Worm (Caenorhabditis elegans) whole organism, L3 larva: ENCODE data around the gene lips-3.

ENCODE experiments used
- ZK546.5 ChIP-seq: sonication (generic microtip); optimal IDR thresholded peaks from 2 replicates; lab custom pipeline; 2017; ENCODE audit warnings: missing biosample characterization, missing genetic modification characterization
- fkh-2 ChIP-seq: fragments of 150-350 bp; optimal IDR thresholded peaks from 2 replicates; lab custom pipeline; 2014; ENCODE audit warnings: missing biosample characterization, missing genetic modification reagents, missing genetic modification characterization
- fos-1 ChIP-seq: fragments of 150-350 bp; optimal IDR thresholded peaks from 2 replicates; lab custom pipeline; 2014; ENCODE audit warnings: missing biosample characterization, missing genetic modification characterization
- mml-1 ChIP-seq: fragments of 150-350 bp; sonication (generic microtip); optimal IDR thresholded peaks from 3 replicates; lab custom pipeline; 2014; ENCODE audit warnings: missing biosample characterization, missing genetic modification characterization
- nfya-1 ChIP-seq: sonication (generic microtip); optimal IDR thresholded peaks from 2 replicates; lab custom pipeline; 2017; ENCODE audit warnings: missing genetic modification characterization, mild to moderate bottlenecking, missing compliant biosample characterization, antibody characterized with exemption, moderate library complexity; ENCODE audit not compliant: insufficient read depth
- nhr-12 ChIP-seq: fragments of 150-350 bp; optimal IDR thresholded peaks from 2 replicates; lab custom pipeline; 2014; ENCODE audit warnings: missing biosample characterization, missing genetic modification characterization
- nhr-28 ChIP-seq: fragments of 150-350 bp; optimal IDR thresholded peaks from 2 replicates; lab custom pipeline; 2014; ENCODE audit warnings: missing biosample characterization, missing genetic modification characterization
- nhr-67 ChIP-seq: fragments of 150-350 bp; optimal IDR thresholded peaks from 2 replicates; lab custom pipeline; 2014; ENCODE audit warnings: missing biosample characterization, missing genetic modification characterization
- pqm-1 ChIP-seq: fragments of 150-350 bp; optimal IDR thresholded peaks from 2 replicates; lab custom pipeline; 2017; ENCODE audit warnings: missing biosample characterization, missing genetic modification characterization, inconsistent platforms
- snpc-4 ChIP-seq: fragments of 150-350 bp; optimal IDR thresholded peaks from 2 replicates; lab custom pipeline; 2014; ENCODE audit warnings: missing biosample characterization, missing genetic modification characterization
- unc-39 ChIP-seq: sonication (generic microtip); optimal IDR thresholded peaks from 4 replicates; lab custom pipeline; 2017; ENCODE audit warnings: missing biosample characterization, missing genetic modification characterization
- unc-62 ChIP-seq: fragments of 150-350 bp; sonication (generic microtip); optimal IDR thresholded peaks from 4 replicates; lab custom pipeline; 2014; ENCODE audit warnings: missing biosample characterization, missing genetic modification reagents, missing genetic modification characterization
- zag-1 ChIP-seq: fragments of 150-350 bp; optimal IDR thresholded peaks from 2 replicates; lab custom pipeline; 2014; ENCODE audit warnings: missing biosample characterization, missing genetic modification characterization
- ztf-11 ChIP-seq: fragments of 150-350 bp; optimal IDR thresholded peaks from 2 replicates; lab custom pipeline; 2014; ENCODE audit warnings: missing biosample characterization, missing genetic modification characterization

DNA sequence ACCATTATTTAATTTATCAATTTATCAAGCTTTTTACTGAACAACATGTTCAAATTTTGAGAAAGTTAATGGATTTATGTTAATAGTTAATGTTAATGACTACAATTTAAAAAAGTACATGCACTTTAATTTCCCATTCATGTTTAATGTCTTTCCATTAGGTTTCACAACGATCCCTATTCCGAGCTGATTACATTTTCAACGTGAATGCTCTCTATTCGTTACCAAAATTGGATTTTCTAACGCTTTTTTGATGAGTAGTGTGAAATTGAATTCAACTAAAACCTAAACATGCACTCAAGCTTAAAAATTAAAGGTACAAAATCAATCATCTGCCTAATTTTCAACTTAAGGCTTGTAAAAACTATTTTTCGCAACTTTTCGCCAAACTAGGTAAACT, 41.1 kb downstream of the lips-3 start:
- TF ChIP-seq mml-1 (no peak), nfya-1 (tag; lab: Kevin White, UChicago) (no peak), fos-1 (tag; lab: Kevin White, UChicago) (no peak), ztf-11 (no peak), zag-1 (tag; lab: Kevin White, UChicago) (no peak), nhr-67 (tag; lab: Kevin White, UChicago) (no peak), nhr-12 (no peak), fkh-2 (tag; lab: Kevin White, UChicago) (no peak), snpc-4 (tag; lab: Kevin White, UChicago) (no peak), unc-39 (no peak), unc-62 (GFP tag; lab: Kevin White, UChicago) (no peak), ZK546.5 (tag; lab: Kevin White, UChicago) (no peak), pqm-1 (tag; lab: Kevin White, UChicago) (no peak), nhr-28 (tag; lab: Kevin White, UChicago) (no peak)
